Worm (Caenorhabditis elegans): ENCODE measurements around the gene Y41D4B.1.

- TF ChIP-seq pha-4 (tag; optimal IDR thresholded peaks at IDR 0.05) = no peak
- TF ChIP-seq zag-1 (tag; optimal IDR thresholded peaks at IDR 0.05) = no peak
- TF ChIP-seq elt-3 (tag; optimal IDR thresholded peaks at IDR 0.05) = no peak
- TF ChIP-seq lin-15B (tag; optimal IDR thresholded peaks at IDR 0.05) = no peak
Measured at ce11 chrIV:1709002-1709401, 36.5 kb downstream of the Y41D4B.1 start.

Data from whole organism, L3 larva.